Fruit fly (Drosophila melanogaster): ENCODE measurements around the gene eIF2D.

eIF2D gene

dm6 chr3R:29164930-29165693, 13.5 kb upstream of the eIF2D start, which contains the start of gene CG11898 (continued):
- TF ChIP-seq pan (optimal IDR thresholded peaks at IDR 0.05) (no peak), pan (GFP tag; optimal IDR thresholded peaks at IDR 0.05 in 1 of 2, IDR thresholded peaks at IDR 0.05 in 1 of 2) (peak in 1 of 2 experiments; percentile 26), CG4617 (GFP tag; optimal IDR thresholded peaks at IDR 0.05; ENCODE audit: borderline replicate concordance) (no peak), ci (GFP tag; IDR thresholded peaks at IDR 0.05) (no peak), CG7556 (GFP tag; optimal IDR thresholded peaks at IDR 0.05) (no peak), ewg (GFP tag; optimal IDR thresholded peaks at IDR 0.05) (no peak), Ssrp (tag; optimal IDR thresholded peaks at IDR 0.05) (no peak), CG7987 (GFP tag; optimal IDR thresholded peaks at IDR 0.05) (no peak), CG32767 (GFP tag; IDR thresholded peaks at IDR 0.05) (no peak), CG10147 (GFP tag; optimal IDR thresholded peaks at IDR 0.05) (no peak)

dm6 chr3R:29159620-29160019, 8.0 kb upstream of the eIF2D start:
- no peak for TF ChIP-seq CG13424 (tag; optimal IDR thresholded peaks at IDR 0.05)
- TF ChIP-seq CG6272 (GFP tag; IDR thresholded peaks at IDR 0.05): no peak
- no peak for TF ChIP-seq CG10209 (GFP tag; optimal IDR thresholded peaks at IDR 0.05)
- TF ChIP-seq CG13296 (GFP tag; optimal IDR thresholded peaks at IDR 0.05): no peak
- TF ChIP-seq vvl (GFP tag; IDR thresholded peaks at IDR 0.05): 0 out of 2 replicates have a peak, but pooled peaks have one; percentile 23
- no peak for TF ChIP-seq knrl (GFP tag; IDR thresholded peaks at IDR 0.05; ENCODE audit: partially characterized antibody)
- TF ChIP-seq CG1792 (GFP tag; optimal IDR thresholded peaks at IDR 0.05): no peak
- no peak for TF ChIP-seq CG3163 (GFP tag; optimal IDR thresholded peaks at IDR 0.05)
- no peak for TF ChIP-seq dati (GFP tag; IDR thresholded peaks at IDR 0.05)
- TF ChIP-seq sqz (GFP tag; optimal IDR thresholded peaks at IDR 0.05): no peak
- TF ChIP-seq luna (GFP tag; optimal IDR thresholded peaks at IDR 0.05): no peak
- no peak for TF ChIP-seq Usf (GFP tag; optimal IDR thresholded peaks at IDR 0.05)
- TF ChIP-seq sens (GFP tag): peak; percentile 7
- TF ChIP-seq pho (GFP tag; optimal IDR thresholded peaks at IDR 0.05): no peak
- no peak for TF ChIP-seq Tbp (GFP tag; optimal IDR thresholded peaks at IDR 0.05)

dm6 chr3R:29158721-29159120, 7.1 kb upstream of the eIF2D start:
- no peak for TF ChIP-seq hkb (optimal IDR thresholded peaks at IDR 0.05)
- no peak for TF ChIP-seq hkb (GFP tag; IDR thresholded peaks at IDR 0.05)
- no peak for TF ChIP-seq HHEX (GFP tag; optimal IDR thresholded peaks at IDR 0.05)
- TF ChIP-seq Hey (tag; optimal IDR thresholded peaks at IDR 0.05): no peak
- no peak for TF ChIP-seq hbn (GFP tag; IDR thresholded peaks at IDR 0.05; ENCODE audit: partially characterized antibody)
- no peak for TF ChIP-seq amos (GFP tag; IDR thresholded peaks at IDR 0.05; ENCODE audit: partially characterized antibody)
- no peak for TF ChIP-seq CG14441 (GFP tag; IDR thresholded peaks at IDR 0.05)
- peak; percentile 81 for TF ChIP-seq CG34376 (GFP tag; optimal IDR thresholded peaks at IDR 0.05)
- no peak for TF ChIP-seq jigr1 (GFP tag; IDR thresholded peaks at IDR 0.05)
- peak; percentile 92 for TF ChIP-seq exex (tag; optimal IDR thresholded peaks at IDR 0.05)
- TF ChIP-seq CG7372 (GFP tag; IDR thresholded peaks at IDR 0.05): no peak
- TF ChIP-seq mirr (GFP tag; optimal IDR thresholded peaks at IDR 0.05): peak; percentile 92
- no peak for TF ChIP-seq CG34224 (GFP tag; IDR thresholded peaks at IDR 0.05; ENCODE audit: partially characterized antibody)
- no peak for TF ChIP-seq gt (GFP tag; IDR thresholded peaks at IDR 0.05)
- no peak for TF ChIP-seq dysf (GFP tag; IDR thresholded peaks at IDR 0.05)
- TF ChIP-seq tup (GFP tag; optimal IDR thresholded peaks at IDR 0.05): no peak
- no peak for TF ChIP-seq dati (GFP tag; IDR thresholded peaks at IDR 0.05)
- no peak for TF ChIP-seq unpg (GFP tag; optimal IDR thresholded peaks at IDR 0.05)
- TF ChIP-seq yki (optimal IDR thresholded peaks at IDR 0.05): no peak
- TF ChIP-seq ab (GFP tag; optimal IDR thresholded peaks at IDR 0.05): no peak
- no peak for TF ChIP-seq Dref (GFP tag; IDR thresholded peaks at IDR 0.05)
- TF ChIP-seq CoRest (tag; optimal IDR thresholded peaks at IDR 0.05): no peak
- TF ChIP-seq fd96Cb (tag; optimal IDR thresholded peaks at IDR 0.05): no peak
- TF ChIP-seq sd (tag; optimal IDR thresholded peaks at IDR 0.05): peak; percentile 33
- no peak for TF ChIP-seq CG2129 (GFP tag; IDR thresholded peaks at IDR 0.05; ENCODE audit: partially characterized antibody)

All from whole organism, embryonic.